Worm (Caenorhabditis elegans): ENCODE results near the gene rol-3.

rol-3 gene

ce11 chrV:8213868-8214267, 24.3 kb downstream of the rol-3 start, which contains the start of gene K07C11.7:
TSS of gene K07C11.7 (minus strand) at chrV:8213968.
- TF ChIP-seq peb-1 (tag; optimal IDR thresholded peaks at IDR 0.05): no peak
- TF ChIP-seq nhr-77 (tag; optimal IDR thresholded peaks at IDR 0.05): no peak
- no peak for TF ChIP-seq mab-5 (tag; optimal IDR thresholded peaks at IDR 0.05)
- TF ChIP-seq blmp-1 (tag; optimal IDR thresholded peaks at IDR 0.05; ENCODE audit: insufficient read depth): no peak
- TF ChIP-seq C34F6.9 (tag; optimal IDR thresholded peaks at IDR 0.05): no peak

ce11 chrV:8212816-8213215, 25.4 kb downstream of the rol-3 start:
- peak; percentile 25 for TF ChIP-seq sma-9 (GFP tag; optimal IDR thresholded peaks at IDR 0.05)
- no peak for TF ChIP-seq sma-9 (tag; optimal IDR thresholded peaks at IDR 0.05)
- peak; percentile 8 for TF ChIP-seq gmeb-1 (tag; optimal IDR thresholded peaks at IDR 0.05)
- peak; percentile 68 for TF ChIP-seq fos-1 (tag; optimal IDR thresholded peaks at IDR 0.05)
- TF ChIP-seq ztf-11 (tag; optimal IDR thresholded peaks at IDR 0.05): no peak
- TF ChIP-seq elt-3 (tag; optimal IDR thresholded peaks at IDR 0.05): no peak
- no peak for TF ChIP-seq crh-2 (tag; optimal IDR thresholded peaks at IDR 0.05)

- TF ChIP-seq lsy-2 (tag; optimal IDR thresholded peaks at IDR 0.05): peak in 1 of 2 experiments; percentile 28
- TF ChIP-seq nhr-21 (tag; optimal IDR thresholded peaks at IDR 0.05): peak; percentile 1
- TF ChIP-seq sma-9 (GFP tag; optimal IDR thresholded peaks at IDR 0.05): peak; percentile 44
- TF ChIP-seq sma-9 (tag; optimal IDR thresholded peaks at IDR 0.05): no peak
- peak; percentile 7 for TF ChIP-seq crh-2 (tag; optimal IDR thresholded peaks at IDR 0.05)
- no peak for TF ChIP-seq F13H6.1 (tag; optimal IDR thresholded peaks at IDR 0.05)
- peak; percentile 21 for TF ChIP-seq C34F6.9 (tag; optimal IDR thresholded peaks at IDR 0.05)
- TF ChIP-seq zag-1 (tag; optimal IDR thresholded peaks at IDR 0.05): no peak
- no peak for TF ChIP-seq ZK546.5 (tag; optimal IDR thresholded peaks at IDR 0.05)
Observed at ce11 chrV:8211993-8212392, 26.2 kb downstream of the rol-3 start.

ce11 chrV:8210527-8210926, 27.7 kb downstream of the rol-3 start:
- TF ChIP-seq mab-5 (tag; optimal IDR thresholded peaks at IDR 0.05) (peak; percentile 17), ceh-16 (tag; optimal IDR thresholded peaks at IDR 0.05) (no peak)

ce11 chrV:8206931-8207330, 31.3 kb downstream of the rol-3 start, which contains the start of gene timp-1:
TSS of gene timp-1 (plus strand) at chrV:8207235.
- TF ChIP-seq unc-39 (tag; optimal IDR thresholded peaks at IDR 0.05) (no peak), lin-39 (tag; optimal IDR thresholded peaks at IDR 0.05) (no peak), sma-3 (GFP tag; optimal IDR thresholded peaks at IDR 0.05) (no peak), lin-11 (tag; optimal IDR thresholded peaks at IDR 0.05) (no peak), blmp-1 (tag; optimal IDR thresholded peaks at IDR 0.05; ENCODE audit: insufficient read depth) (peak; percentile 66)

ce11 chrV:8203085-8203643, 35.0 kb downstream of the rol-3 start, which contains the start of gene cest-17:
TSS of gene cest-17 (plus strand) at chrV:8203332.
- TF ChIP-seq unc-62 (GFP tag; optimal IDR thresholded peaks at IDR 0.05) (no peak), sma-3 (GFP tag; optimal IDR thresholded peaks at IDR 0.05) (no peak), fos-1 (tag; optimal IDR thresholded peaks at IDR 0.05) (peak; percentile 26)

ce11 chrV:8201229-8201858, 36.9 kb downstream of the rol-3 start, which contains the start of gene cri-2:
TSS of gene cri-2 (plus strand) at chrV:8201808.
- peak; percentile 56 for TF ChIP-seq fos-1 (tag; optimal IDR thresholded peaks at IDR 0.05)
- peak; percentile 27 for TF ChIP-seq sma-3 (GFP tag; optimal IDR thresholded peaks at IDR 0.05)
- no peak for TF ChIP-seq nhr-77 (tag; optimal IDR thresholded peaks at IDR 0.05)
- no peak for TF ChIP-seq egl-27 (tag; optimal IDR thresholded peaks at IDR 0.05)
- TF ChIP-seq sem-4 (tag; optimal IDR thresholded peaks at IDR 0.05): peak; percentile 36
- TF ChIP-seq sma-9 (GFP tag; optimal IDR thresholded peaks at IDR 0.05): peak; percentile 18
- no peak for TF ChIP-seq sma-9 (tag; optimal IDR thresholded peaks at IDR 0.05)
- no peak for TF ChIP-seq ZK546.5 (tag; optimal IDR thresholded peaks at IDR 0.05)
- peak in 1 of 2 experiments; percentile 19 for TF ChIP-seq lsy-2 (tag; optimal IDR thresholded peaks at IDR 0.05)

ce11 chrV:8198994-8199393, 39.2 kb downstream of the rol-3 start, which contains the start of gene F20D6.11:
TSS of gene F20D6.11 (minus strand) at chrV:8199094.
- TF ChIP-seq nhr-10 (tag; optimal IDR thresholded peaks at IDR 0.05): no peak
- no peak for TF ChIP-seq nhr-6 (tag; optimal IDR thresholded peaks at IDR 0.05)
- no peak for TF ChIP-seq nhr-25 (tag; optimal IDR thresholded peaks at IDR 0.05)
- TF ChIP-seq zag-1 (tag; optimal IDR thresholded peaks at IDR 0.05): no peak
- no peak for TF ChIP-seq sma-9 (GFP tag; optimal IDR thresholded peaks at IDR 0.05)
- TF ChIP-seq sma-9 (tag; optimal IDR thresholded peaks at IDR 0.05): no peak
- TF ChIP-seq nhr-129 (tag; optimal IDR thresholded peaks at IDR 0.05): no peak
- no peak for TF ChIP-seq nhr-11 (tag; optimal IDR thresholded peaks at IDR 0.05)

All from whole organism, L2 larva.